Fruit fly (Drosophila melanogaster) ovary, adult (tissue): Measurements from ENCODE around the gene CG13484.

Source experiments
- CG17801 ChIP-seq: fragments of 200-800 bp; optimal IDR thresholded peaks from 2 replicates; lab custom pipeline; 2019; ENCODE audit warnings: missing biosample characterization, mild to moderate bottlenecking, missing genetic modification characterization, moderate library complexity; ENCODE audit not compliant: partially characterized antibody

Gene CG13484

dm6 chr3L:14053073-14053643 is at the start of gene CG13484, which contains the start of gene Frl:
Gene CG13484 (minus strand): TSS chr3L:14053079.
Gene Frl (plus strand): TSS chr3L:14053215.
- TF ChIP-seq CG17801 (GFP tag; lab: Kevin White, UChicago) = peak; percentile 76

dm6 chr3L:14101421-14102130 is 48.7 kb upstream of the CG13484 start:
- no peak for TF ChIP-seq CG17801 (GFP tag; lab: Kevin White, UChicago)

dm6 chr3L:14100058-14100457 is 47.2 kb upstream of the CG13484 start:
- no peak for TF ChIP-seq CG17801 (GFP tag; lab: Kevin White, UChicago)

dm6 chr3L:14097941-14098545 is 45.2 kb upstream of the CG13484 start, which contains the start of gene Fbp1:
Gene Fbp1 (minus strand): TSS chr3L:14098053.
- no peak for TF ChIP-seq CG17801 (GFP tag; lab: Kevin White, UChicago)

- TF ChIP-seq CG17801 (GFP tag; lab: Kevin White, UChicago) = no peak
These were observed 36.6 kb upstream of the CG13484 start for dm6 chr3L:14089516-14089915.

- TF ChIP-seq CG17801 (GFP tag; lab: Kevin White, UChicago) = no peak
These were observed 36.1 kb upstream of the CG13484 start for dm6 chr3L:14089010-14089409.

dm6 chr3L:14086225-14086624 is 33.3 kb upstream of the CG13484 start:
- no peak for TF ChIP-seq CG17801 (GFP tag; lab: Kevin White, UChicago)

dm6 chr3L:14083283-14083682 is 30.4 kb upstream of the CG13484 start, which contains the start of gene CG8100:
Gene CG8100 (plus strand): TSS chr3L:14083615.
- TF ChIP-seq CG17801 (GFP tag; lab: Kevin White, UChicago) = no peak

- no peak for TF ChIP-seq CG17801 (GFP tag; lab: Kevin White, UChicago)
These were observed 26.3 kb upstream of the CG13484 start for dm6 chr3L:14079224-14079623.

- no peak for TF ChIP-seq CG17801 (GFP tag; lab: Kevin White, UChicago)
These were observed 25.3 kb upstream of the CG13484 start for dm6 chr3L:14078227-14078626.

- TF ChIP-seq CG17801 (GFP tag; lab: Kevin White, UChicago) = no peak
These were observed 23.7 kb upstream of the CG13484 start for dm6 chr3L:14076559-14076958.

dm6 chr3L:14075472-14075871 is 22.6 kb upstream of the CG13484 start, which contains the start of gene btl:
Gene btl (plus strand): TSS chr3L:14075772.
- no peak for TF ChIP-seq CG17801 (GFP tag; lab: Kevin White, UChicago)

dm6 chr3L:14071621-14072020 is 18.7 kb upstream of the CG13484 start, which contains the start of gene Pex1:
Gene Pex1 (plus strand): TSS chr3L:14071892.
- peak; percentile 27 for TF ChIP-seq CG17801 (GFP tag; lab: Kevin White, UChicago)

dm6 chr3L:14064065-14064414 is 11.2 kb upstream of the CG13484 start:
- no peak for TF ChIP-seq CG17801 (GFP tag; lab: Kevin White, UChicago)

- no peak for TF ChIP-seq CG17801 (GFP tag; lab: Kevin White, UChicago)
These were observed 10.6 kb upstream of the CG13484 start for dm6 chr3L:14063241-14064064.
